Fruit fly (Drosophila melanogaster) whole organism, embryonic: ENCODE measurements around the gene Ilp5.

Experiments
- B-H2 ChIP-seq: fragments of 200-800 bp; sonication (Bioruptor generic); optimal IDR thresholded peaks from 2 replicates; lab custom pipeline; 2018; ENCODE audit warnings: missing biosample characterization, mild to moderate bottlenecking, missing genetic modification characterization
- Bgb ChIP-seq: fragments of 200-800 bp; sonication (Bioruptor generic); IDR thresholded peaks from 2 replicates; pipeline ENCODE4 v1.3.6; 2022; ENCODE audit warnings: missing biosample characterization, missing genetic modification characterization; ENCODE audit not compliant: partially characterized antibody
- CG10654 ChIP-seq: fragments of 200-800 bp; sonication (Bioruptor generic); optimal IDR thresholded peaks from 2 replicates; lab custom pipeline; 2016; ENCODE audit warnings: missing biosample characterization, missing genetic modification characterization
- CG11085 ChIP-seq: fragments of 200-800 bp; sonication (Bioruptor generic); IDR thresholded peaks from 2 replicates; pipeline ENCODE4 v1.3.6; 2022; ENCODE audit warnings: missing biosample characterization, missing genetic modification characterization
- CG11723 ChIP-seq: fragments of 200-800 bp; sonication (Bioruptor generic); optimal IDR thresholded peaks from 2 replicates; lab custom pipeline; 2017; ENCODE audit warnings: missing biosample characterization, mild to moderate bottlenecking, missing genetic modification characterization
- CG12071 ChIP-seq: fragments of 200-800 bp; sonication (Bioruptor generic); optimal IDR thresholded peaks from 3 replicates; lab custom pipeline; 2018; ENCODE audit warnings: missing biosample characterization, mild to moderate bottlenecking, missing genetic modification characterization
- CG12744 ChIP-seq: fragments of 200-800 bp; sonication (Bioruptor generic); optimal IDR thresholded peaks from 2 replicates; lab custom pipeline; 2016; ENCODE audit warnings: missing biosample characterization, missing genetic modification characterization
- CG13775 ChIP-seq: fragments of 200-800 bp; sonication (Bioruptor generic); optimal IDR thresholded peaks from 3 replicates; lab custom pipeline; 2017; ENCODE audit warnings: missing biosample characterization, mild to moderate bottlenecking, missing genetic modification characterization
- CG15479 ChIP-seq: fragments of 200-800 bp; sonication (Bioruptor generic); optimal IDR thresholded peaks from 3 replicates; lab custom pipeline; 2019; ENCODE audit warnings: missing biosample characterization, mild to moderate bottlenecking, missing genetic modification characterization, moderate library complexity
- CG15514 ChIP-seq: fragments of 200-800 bp; sonication (Bioruptor generic); optimal IDR thresholded peaks from 3 replicates; lab custom pipeline; 2017; ENCODE audit warnings: missing biosample characterization, missing genetic modification characterization, mild to moderate bottlenecking, moderate library complexity, missing genetic modification reagents
- CG1602 ChIP-seq: fragments of 200-800 bp; sonication (Bioruptor generic); optimal IDR thresholded peaks from 3 replicates; lab custom pipeline; 2016; ENCODE audit warnings: missing biosample characterization, missing genetic modification characterization
- CG17328 ChIP-seq: fragments of 200-800 bp; sonication (Bioruptor generic); IDR thresholded peaks from 2 replicates; pipeline ENCODE4 v1.3.6; 2022; ENCODE audit warnings: missing biosample characterization, missing genetic modification characterization
- CG17612 ChIP-seq: fragments of 200-800 bp; sonication (Bioruptor generic); IDR thresholded peaks from 2 replicates; pipeline ENCODE4 v1.3.6; 2022; ENCODE audit warnings: missing biosample characterization, missing genetic modification characterization
- CG18476 ChIP-seq: fragments of 200-800 bp; sonication (Bioruptor generic); optimal IDR thresholded peaks from 2 replicates; lab custom pipeline; 2016; ENCODE audit warnings: missing biosample characterization, mild to moderate bottlenecking, missing genetic modification characterization
- CG31441 ChIP-seq: fragments of 200-800 bp; sonication (Bioruptor generic); IDR thresholded peaks from 2 replicates; pipeline ENCODE4 v1.3.6; 2022; ENCODE audit warnings: missing biosample characterization, missing genetic modification characterization
- CG33213 ChIP-seq: fragments of 200-800 bp; sonication (Bioruptor generic); optimal IDR thresholded peaks from 3 replicates; lab custom pipeline; 2016; ENCODE audit warnings: missing biosample characterization, missing genetic modification characterization
- CG33557 ChIP-seq: fragments of 200-800 bp; sonication (Bioruptor generic); optimal IDR thresholded peaks from 2 replicates; lab custom pipeline; 2019; ENCODE audit warnings: missing biosample characterization, mild to moderate bottlenecking, missing genetic modification characterization, moderate library complexity
- CG34376 ChIP-seq: fragments of 200-800 bp; sonication (Bioruptor generic); optimal IDR thresholded peaks from 2 replicates; lab custom pipeline; 2018; ENCODE audit warnings: missing biosample characterization, mild to moderate bottlenecking, missing genetic modification characterization
- CG4328 ChIP-seq: fragments of 200-800 bp; sonication (Bioruptor generic); optimal IDR thresholded peaks from 3 replicates; lab custom pipeline; 2017; ENCODE audit warnings: missing biosample characterization, missing genetic modification reagents, missing genetic modification characterization
- CG4360 ChIP-seq: fragments of 200-800 bp; sonication (Bioruptor generic); IDR thresholded peaks from 2 replicates; pipeline ENCODE4 v1.3.6; 2022; ENCODE audit warnings: missing biosample characterization, missing genetic modification characterization
- CG5180 ChIP-seq: fragments of 200-800 bp; sonication (Bioruptor generic); optimal IDR thresholded peaks from 3 replicates; lab custom pipeline; 2017; ENCODE audit warnings: missing biosample characterization, missing genetic modification characterization, mild to moderate bottlenecking, moderate library complexity, missing genetic modification reagents
- CG9215 ChIP-seq: fragments of 200-800 bp; sonication (Bioruptor generic); IDR thresholded peaks from 2 replicates; pipeline ENCODE4 v1.3.6; 2022; ENCODE audit warnings: missing biosample characterization, missing genetic modification characterization
- CG9437 ChIP-seq: fragments of 200-800 bp; sonication (Bioruptor generic); optimal IDR thresholded peaks from 2 replicates; lab custom pipeline; 2018; ENCODE audit warnings: missing biosample characterization, mild to moderate bottlenecking, missing genetic modification characterization
- CG9932 ChIP-seq: fragments of 200-800 bp; sonication (Bioruptor generic); IDR thresholded peaks from 2 replicates; pipeline ENCODE4 v1.3.6; 2022; ENCODE audit warnings: missing biosample characterization, missing genetic modification characterization
- CTCF ChIP-seq: fragments of 200-800 bp; sonication (Bioruptor generic); optimal IDR thresholded peaks from 2 replicates; lab custom pipeline; 2017; ENCODE audit warnings: missing biosample characterization, mild to moderate bottlenecking, missing genetic modification characterization, moderate library complexity
- Gsc ChIP-seq: fragments of 200-800 bp; sonication (Bioruptor generic); IDR thresholded peaks from 2 replicates; pipeline ENCODE4 v1.3.6; 2022; ENCODE audit warnings: missing biosample characterization, missing genetic modification characterization
- HHEX ChIP-seq: fragments of 200-800 bp; sonication (Bioruptor generic); optimal IDR thresholded peaks from 3 replicates; lab custom pipeline; 2017; ENCODE audit warnings: missing biosample characterization, mild to moderate bottlenecking, missing genetic modification characterization, missing genetic modification reagents
- Hr39 ChIP-seq: fragments of >200 bp; optimal IDR thresholded peaks from 2 replicates; lab custom pipeline; 2017
- Lhr ChIP-seq: fragments of 200-800 bp; sonication (Bioruptor generic); optimal IDR thresholded peaks from 3 replicates; lab custom pipeline; 2017; ENCODE audit warnings: mild to moderate bottlenecking, missing biosample characterization, missing genetic modification reagents, missing genetic modification characterization
- NK7.1 ChIP-seq: fragments of 200-800 bp; sonication (Bioruptor generic); optimal IDR thresholded peaks from 3 replicates; lab custom pipeline; 2016; ENCODE audit warnings: missing biosample characterization, missing genetic modification characterization
- Neu2 ChIP-seq: fragments of 200-800 bp; sonication (Bioruptor generic); optimal IDR thresholded peaks from 3 replicates; lab custom pipeline; 2016; ENCODE audit warnings: missing biosample characterization, missing genetic modification characterization, borderline replicate concordance
- NfI ChIP-seq: fragments of 200-800 bp; sonication (Bioruptor generic); optimal IDR thresholded peaks from 3 replicates; lab custom pipeline; 2018; ENCODE audit warnings: missing biosample characterization, mild to moderate bottlenecking, missing genetic modification characterization, moderate library complexity
- bowl ChIP-seq: fragments of 200-800 bp; sonication (Bioruptor generic); IDR thresholded peaks from 2 replicates; pipeline ENCODE4 v1.3.6; 2022; ENCODE audit warnings: missing biosample characterization, missing genetic modification characterization
- cg ChIP-seq: fragments of 200-800 bp; sonication (Bioruptor generic); optimal IDR thresholded peaks from 3 replicates; lab custom pipeline; 2019; ENCODE audit warnings: missing biosample characterization, mild to moderate bottlenecking, missing genetic modification characterization, moderate library complexity
- chinmo ChIP-seq: fragments of 200-800 bp; sonication (Bioruptor generic); IDR thresholded peaks from 4 replicates; pipeline ENCODE4 v1.3.6; 2022; ENCODE audit warnings: missing biosample characterization, missing genetic modification characterization; ENCODE audit not compliant: partially characterized antibody
- chm ChIP-seq: fragments of 200-800 bp; sonication (Bioruptor generic); IDR thresholded peaks from 2 replicates; pipeline ENCODE4 v1.3.6; 2022; ENCODE audit warnings: missing biosample characterization, missing genetic modification characterization
- ci ChIP-seq: fragments of 200-800 bp; sonication (Bioruptor generic); IDR thresholded peaks from 3 replicates; pipeline ENCODE4 v1.3.6; 2022; ENCODE audit warnings: missing biosample characterization, missing genetic modification characterization
- danr ChIP-seq: fragments of 200-800 bp; sonication (Bioruptor generic); IDR thresholded peaks from 2 replicates; pipeline ENCODE4 v1.3.6; 2022; ENCODE audit warnings: missing biosample characterization, missing genetic modification characterization
- dm ChIP-seq: fragments of 200-800 bp; sonication (Bioruptor generic); optimal IDR thresholded peaks from 3 replicates; lab custom pipeline; 2016; ENCODE audit warnings: missing biosample characterization, missing genetic modification characterization
- kni ChIP-seq: fragments of 200-800 bp; sonication (Bioruptor generic); optimal IDR thresholded peaks from 3 replicates; lab custom pipeline; 2017; ENCODE audit warnings: mild to moderate bottlenecking, missing biosample characterization, missing genetic modification reagents, missing genetic modification characterization
- lbe ChIP-seq: fragments of 200-800 bp; sonication (Bioruptor generic); optimal IDR thresholded peaks from 2 replicates; lab custom pipeline; 2016; ENCODE audit warnings: missing biosample characterization, mild to moderate bottlenecking, missing genetic modification characterization
- odd ChIP-seq: fragments of 200-800 bp; sonication (Bioruptor generic); optimal IDR thresholded peaks from 2 replicates; lab custom pipeline; 2017; ENCODE audit warnings: missing biosample characterization, mild to moderate bottlenecking, missing genetic modification characterization
- phol ChIP-seq: fragments of 200-800 bp; sonication (Bioruptor generic); optimal IDR thresholded peaks from 3 replicates; lab custom pipeline; 2018; ENCODE audit warnings: missing biosample characterization, mild to moderate bottlenecking, missing genetic modification characterization, moderate library complexity
- pzg ChIP-seq: fragments of 200-800 bp; sonication (Bioruptor generic); optimal IDR thresholded peaks from 3 replicates; lab custom pipeline; 2018; ENCODE audit warnings: missing biosample characterization, mild to moderate bottlenecking, missing genetic modification characterization, moderate library complexity
- ro ChIP-seq: fragments of 200-800 bp; sonication (Bioruptor generic); IDR thresholded peaks from 2 replicates; pipeline ENCODE4 v1.3.6; 2022; ENCODE audit warnings: missing biosample characterization, missing genetic modification characterization
- row ChIP-seq: fragments of 200-800 bp; sonication (Bioruptor generic); IDR thresholded peaks from 3 replicates; pipeline ENCODE4 v1.3.6; 2022; ENCODE audit warnings: missing biosample characterization, missing genetic modification characterization
- sc ChIP-seq, 3 experiments: fragments of >200 bp in 2 of 3; fragments of 200-800 bp in 1 of 3; sonication (Bioruptor generic) in 1 of 3; optimal IDR thresholded peaks; 2 replicates in 2 of 3; 3 replicates in 1 of 3; lab custom pipeline; 2017; ENCODE audit warnings: mild to moderate bottlenecking in 1 of 3, missing biosample characterization in 1 of 3, missing genetic modification characterization in 1 of 3, missing genetic modification reagents in 1 of 3
- sens ChIP-seq: fragments of 200-800 bp; sonication (Bioruptor generic); peaks from one replicate; lab custom pipeline; 2016; ENCODE audit warnings: missing biosample characterization, missing genetic modification characterization
- slbo ChIP-seq: fragments of 200-800 bp; sonication (Bioruptor generic); IDR thresholded peaks from 2 replicates; pipeline ENCODE4 v1.3.6; 2022; ENCODE audit warnings: missing biosample characterization, missing genetic modification characterization
- sr ChIP-seq: fragments of 200-800 bp; sonication (Bioruptor generic); IDR thresholded peaks from 3 replicates; pipeline ENCODE4 v1.3.6; 2022; ENCODE audit warnings: missing biosample characterization, missing genetic modification characterization
- stwl ChIP-seq: fragments of 200-800 bp; sonication (Bioruptor generic); optimal IDR thresholded peaks from 3 replicates; lab custom pipeline; 2018; ENCODE audit warnings: missing biosample characterization, mild to moderate bottlenecking, missing genetic modification characterization, moderate library complexity
- vvl ChIP-seq: fragments of 200-800 bp; sonication (Bioruptor generic); IDR thresholded peaks from 2 replicates; pipeline ENCODE4 v1.3.6; 2022; ENCODE audit warnings: missing biosample characterization, missing genetic modification characterization

The Ilp5 gene

DNA sequence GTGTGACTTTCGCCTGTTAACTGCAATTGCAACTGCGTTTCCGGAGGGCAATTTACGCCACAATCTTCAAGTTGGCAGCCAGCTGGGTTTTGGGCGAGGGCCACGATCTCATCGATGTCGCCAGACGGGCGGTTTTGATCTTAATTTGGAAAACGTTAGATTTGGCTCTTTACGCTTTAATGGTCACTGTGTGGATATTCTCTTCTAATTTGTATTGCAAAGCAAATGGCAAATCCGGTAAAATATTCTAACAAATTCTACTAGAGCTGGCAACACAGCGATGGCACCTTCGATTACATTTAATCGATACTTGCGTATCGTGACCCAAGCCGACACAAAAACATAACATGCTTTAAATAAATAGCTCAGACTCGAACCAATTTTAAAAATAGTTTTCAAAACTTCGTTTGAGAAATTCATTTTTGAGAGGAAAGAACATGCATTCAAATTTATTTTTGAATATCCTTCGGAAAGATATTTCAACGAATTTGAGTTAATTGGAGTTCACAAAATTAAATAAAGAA, 12.9 kb upstream of the Ilp5 start, which contains the start of gene I-2 (continued):
- TF ChIP-seq kni (GFP tag; lab: Kevin White, UChicago) = no peak
- TF ChIP-seq CG18476 (GFP tag; lab: Kevin White, UChicago) = no peak
- TF ChIP-seq danr (GFP tag; lab: Robert Waterston, UW) = no peak
- peak; percentile 60 for TF ChIP-seq CG15514 (GFP tag; lab: Kevin White, UChicago)
- peak; percentile 80 for TF ChIP-seq pzg (GFP tag; lab: Kevin White, UChicago)
- TF ChIP-seq B-H2 (GFP tag; lab: Kevin White, UChicago) = no peak
- peak; percentile 91 for TF ChIP-seq row (GFP tag; lab: Robert Waterston, UW)
- TF ChIP-seq CG34376 = no peak
- TF ChIP-seq CG1602 (GFP tag; lab: Kevin White, UChicago) = no peak
- no peak for TF ChIP-seq CG13775
- TF ChIP-seq CG4360 = no peak
- TF ChIP-seq CTCF (GFP tag; lab: Kevin White, UChicago) = peak; percentile 62
- peak; percentile 91 for TF ChIP-seq Bgb (GFP tag; lab: Robert Waterston, UW)
- TF ChIP-seq phol = peak; percentile 31
- no peak for TF ChIP-seq Gsc
- TF ChIP-seq CG9215 (GFP tag; lab: Robert Waterston, UW) = no peak
- TF ChIP-seq CG9932 (GFP tag; lab: Robert Waterston, UW) = peak; percentile 70
- TF ChIP-seq sc (optimal IDR thresholded peaks at IDR 0.05; lab: Kevin White, UChicago) = no peak
- no peak for TF ChIP-seq sc (GFP tag; optimal IDR thresholded peaks at IDR 0.05; lab: Kevin White, UChicago)
- no peak for TF ChIP-seq bowl (GFP tag; lab: Robert Waterston, UW)
- no peak for TF ChIP-seq Hr39 (lab: Kevin White, UChicago)
- TF ChIP-seq lbe (GFP tag; lab: Kevin White, UChicago) = no peak
- no peak for TF ChIP-seq CG5180 (GFP tag; lab: Kevin White, UChicago)
- no peak for TF ChIP-seq NfI (GFP tag; lab: Kevin White, UChicago)
- TF ChIP-seq chinmo = peak; percentile 61; the same call in 1 of the 4 replicates
- TF ChIP-seq CG17328 = no peak
- no peak for TF ChIP-seq odd (GFP tag; lab: Kevin White, UChicago)
- no peak for TF ChIP-seq CG4328 (GFP tag; lab: Kevin White, UChicago)
- no peak for TF ChIP-seq dm (GFP tag; lab: Kevin White, UChicago)
- peak; percentile 70 for TF ChIP-seq slbo (GFP tag; lab: Robert Waterston, UW)
- no peak for TF ChIP-seq cg (GFP tag; lab: Kevin White, UChicago)
- no peak for TF ChIP-seq CG33557 (GFP tag; lab: Kevin White, UChicago)
- no peak for TF ChIP-seq CG11723 (GFP tag; lab: Kevin White, UChicago)
- peak; percentile 70 for TF ChIP-seq stwl (tag; lab: Kevin White, UChicago)
- no peak for TF ChIP-seq Lhr (GFP tag; lab: Kevin White, UChicago)
- TF ChIP-seq sens (GFP tag; lab: Kevin White, UChicago) = no peak
- TF ChIP-seq Neu2 (GFP tag; lab: Kevin White, UChicago) = no peak
- TF ChIP-seq CG12071 (GFP tag; lab: Kevin White, UChicago) = no peak
- no peak for TF ChIP-seq CG10654 (GFP tag; lab: Kevin White, UChicago)
- TF ChIP-seq CG15479 = no peak
- no peak for TF ChIP-seq sr
- TF ChIP-seq CG31441 (GFP tag; lab: Robert Waterston, UW) = no peak
- TF ChIP-seq HHEX (GFP tag; lab: Kevin White, UChicago) = no peak
- no peak for TF ChIP-seq CG11085 (GFP tag; lab: Robert Waterston, UW)
- no peak for TF ChIP-seq CG17612 (GFP tag; lab: Robert Waterston, UW)
- TF ChIP-seq NK7.1 (GFP tag; lab: Kevin White, UChicago) = no peak
- peak; percentile 26 for TF ChIP-seq CG9437
- no peak for TF ChIP-seq CG12744 (GFP tag; lab: Kevin White, UChicago)
- TF ChIP-seq ro (GFP tag; lab: Robert Waterston, UW) = no peak
- TF ChIP-seq vvl (GFP tag; lab: Robert Waterston, UW) = peak; percentile 29; the same call in 1 of the 2 replicates
- TF ChIP-seq ci (GFP tag; lab: Robert Waterston, UW) = no peak
- no peak for TF ChIP-seq CG33213 (GFP tag; lab: Kevin White, UChicago)
- 0 out of 2 replicates have a peak, but pooled peaks have one; percentile 28 for TF ChIP-seq chm (GFP tag; lab: Robert Waterston, UW)
